Fruit fly (Drosophila melanogaster) S2 (cell line): ENCODE data around the gene obst-J.

ENCODE experiments used
- CG8478 ChIP-seq: fragments of >200 bp; optimal IDR thresholded peaks from 2 replicates; lab custom pipeline; 2018
- CTCF ChIP-seq, 2 experiments: fragments of >200 bp; optimal IDR thresholded peaks; 2 replicates each; lab custom pipeline; 2018

obst-J gene

dm6 chr3L:20131643-20132042 lies at the start of gene obst-J:
Gene obst-J, minus strand, starts transcription at chr3L:20131743.
- TF ChIP-seq CG8478 (lab: Kevin White, UChicago) (no peak), CTCF (optimal IDR thresholded peaks at IDR 0.05; lab: Kevin White, UChicago) (no peak)

dm6 chr3L:20178101-20178500 lies 46.6 kb upstream of the obst-J start:
- TF ChIP-seq CTCF (optimal IDR thresholded peaks at IDR 0.05; lab: Kevin White, UChicago) (no peak), CG8478 (lab: Kevin White, UChicago) (no peak)

- TF ChIP-seq CG8478 (lab: Kevin White, UChicago), result no peak
- no peak for TF ChIP-seq CTCF (optimal IDR thresholded peaks at IDR 0.05; lab: Kevin White, UChicago)
Measured at dm6 chr3L:20177697-20178096, 46.2 kb upstream of the obst-J start.

dm6 chr3L:20168152-20168551 lies 36.6 kb upstream of the obst-J start:
- TF ChIP-seq CTCF (optimal IDR thresholded peaks at IDR 0.05; lab: Kevin White, UChicago) (no peak), CG8478 (lab: Kevin White, UChicago) (no peak)

dm6 chr3L:20140589-20141207 lies 9.2 kb upstream of the obst-J start, which contains the start of gene CG7328:
Gene CG7328, minus strand, starts transcription at chr3L:20140607.
- TF ChIP-seq CTCF (optimal IDR thresholded peaks at IDR 0.05; lab: Kevin White, UChicago) (no peak), CG8478 (lab: Kevin White, UChicago) (no peak)

- TF ChIP-seq CG8478 (lab: Kevin White, UChicago) (no peak), CTCF (optimal IDR thresholded peaks at IDR 0.05; lab: Kevin White, UChicago) (peak; percentile 78 to 79)
Measured at dm6 chr3L:20138327-20138726, 6.8 kb upstream of the obst-J start.

- TF ChIP-seq CG8478 (lab: Kevin White, UChicago), result no peak
- no peak for TF ChIP-seq CTCF (optimal IDR thresholded peaks at IDR 0.05; lab: Kevin White, UChicago)
Measured at dm6 chr3L:20133168-20133567, 1.6 kb upstream of the obst-J start, which contains the start of gene CG7335. Gene CG7335, minus strand, starts transcription at chr3L:20133268.

- TF ChIP-seq CG8478 (lab: Kevin White, UChicago) (no peak), CTCF (optimal IDR thresholded peaks at IDR 0.05; lab: Kevin White, UChicago) (no peak)
Measured at dm6 chr3L:20129032-20129431, 2.5 kb downstream of the obst-J start, which contains the start of gene gig. Gene gig, plus strand, starts transcription at chr3L:20129181.

dm6 chr3L:20127281-20127680 lies 4.3 kb downstream of the obst-J start, which contains the start of gene CG7365:
Gene CG7365, minus strand, starts transcription at chr3L:20127381.
- TF ChIP-seq CTCF (optimal IDR thresholded peaks at IDR 0.05; lab: Kevin White, UChicago) (no peak), CG8478 (lab: Kevin White, UChicago) (no peak)

- TF ChIP-seq CTCF (optimal IDR thresholded peaks at IDR 0.05; lab: Kevin White, UChicago), result no peak
- no peak for TF ChIP-seq CG8478 (lab: Kevin White, UChicago)
Measured at dm6 chr3L:20126106-20126505, 5.4 kb downstream of the obst-J start.

- TF ChIP-seq CTCF (optimal IDR thresholded peaks at IDR 0.05; lab: Kevin White, UChicago) (no peak), CG8478 (lab: Kevin White, UChicago) (no peak)
Measured at dm6 chr3L:20123038-20123437, 8.5 kb downstream of the obst-J start.

- TF ChIP-seq CG8478 (lab: Kevin White, UChicago) (no peak), CTCF (optimal IDR thresholded peaks at IDR 0.05; lab: Kevin White, UChicago) (peak in 1 of 2 experiments; percentile 21)
Measured at dm6 chr3L:20112797-20113368, 18.7 kb downstream of the obst-J start, which contains the start of gene CG14187. Gene CG14187, minus strand, starts transcription at chr3L:20112847.

dm6 chr3L:20111434-20111833 lies 20.1 kb downstream of the obst-J start, which contains the start of gene Ir76b:
Gene Ir76b, minus strand, starts transcription at chr3L:20111534.
- no peak for TF ChIP-seq CG8478 (lab: Kevin White, UChicago)
- TF ChIP-seq CTCF (optimal IDR thresholded peaks at IDR 0.05; lab: Kevin White, UChicago), result no peak

- no peak for TF ChIP-seq CG8478 (lab: Kevin White, UChicago)
- no peak for TF ChIP-seq CTCF (optimal IDR thresholded peaks at IDR 0.05; lab: Kevin White, UChicago)
Measured at dm6 chr3L:20105794-20106193, 25.7 kb downstream of the obst-J start, which contains the start of gene CG14185. Gene CG14185, plus strand, starts transcription at chr3L:20106094.

- TF ChIP-seq CG8478 (lab: Kevin White, UChicago) (no peak), CTCF (optimal IDR thresholded peaks at IDR 0.05; lab: Kevin White, UChicago) (no peak)
Measured at dm6 chr3L:20104543-20105046, 26.9 kb downstream of the obst-J start.
